Fruit fly (Drosophila melanogaster) whole organism, embryonic: ENCODE measurements around the gene CG14655.

Source experiments
- CG7786 ChIP-seq: fragments of 200-800 bp; sonication (Bioruptor generic); optimal IDR thresholded peaks from 2 replicates; lab custom pipeline; 2016; ENCODE audit warnings: missing biosample characterization, missing genetic modification characterization
- CG8388 ChIP-seq: fragments of 200-800 bp; sonication (Bioruptor generic); optimal IDR thresholded peaks from 2 replicates; lab custom pipeline; 2019; ENCODE audit warnings: missing biosample characterization, mild to moderate bottlenecking, missing genetic modification characterization, moderate library complexity
- Dll ChIP-seq: fragments of 200-800 bp; sonication (Bioruptor generic); IDR thresholded peaks from 4 replicates; pipeline ENCODE4 v1.3.6; 2022; ENCODE audit warnings: missing biosample characterization, missing genetic modification characterization; ENCODE audit not compliant: partially characterized antibody
- grau ChIP-seq: fragments of 200-800 bp; optimal IDR thresholded peaks from 3 replicates; lab custom pipeline; 2019; ENCODE audit warnings: missing biosample characterization, mild to moderate bottlenecking, missing genetic modification characterization, moderate library complexity

DNA sequence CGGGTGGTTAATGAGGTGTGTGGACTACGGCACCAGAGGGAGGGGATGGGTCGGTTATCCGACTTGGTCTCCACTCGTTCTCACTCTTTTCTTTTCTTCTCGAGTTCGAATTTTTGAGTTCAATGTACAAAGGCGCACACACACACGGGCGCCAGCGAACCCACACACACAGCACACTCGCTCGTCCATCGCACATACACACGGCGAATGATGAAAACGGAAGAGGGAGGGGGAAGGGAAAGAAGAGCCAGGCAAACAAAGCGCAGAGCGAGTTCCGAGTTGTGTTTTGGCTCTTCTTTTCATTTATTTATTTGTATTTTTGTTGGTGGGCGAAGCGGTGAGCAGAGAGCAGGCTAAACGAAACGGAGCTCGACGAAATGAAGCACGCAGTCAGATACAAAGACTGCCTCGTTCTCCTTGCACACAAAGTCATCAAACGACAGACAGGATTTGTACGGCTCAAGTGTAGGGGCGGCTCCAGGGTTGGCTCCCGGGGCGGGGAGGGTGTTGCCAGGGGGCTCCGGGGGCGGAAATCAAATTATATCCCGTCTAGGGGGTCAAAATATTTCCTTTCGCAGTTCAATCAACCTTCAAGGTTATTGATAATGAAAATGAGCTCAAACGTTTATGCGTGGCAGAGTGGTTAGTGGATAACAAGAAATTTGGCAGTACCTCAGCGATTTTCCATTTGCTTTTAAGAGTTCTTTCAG is 30.0 kb upstream of the CG14655 start:
- TF ChIP-seq CG8388 (GFP tag; lab: Kevin White, UChicago): no peak
- TF ChIP-seq CG7786 (GFP tag; lab: Kevin White, UChicago): no peak
- TF ChIP-seq Dll: 0 out of 4 replicates have a peak, but pooled peaks have one; percentile 18
- TF ChIP-seq grau (tag; lab: Kevin White, UChicago): no peak
